Worm (Caenorhabditis elegans) whole organism, L3 larva: ENCODE results near the gene sri-61.

ENCODE experiments used
- ZK546.5 ChIP-seq: sonication (generic microtip); optimal IDR thresholded peaks from 2 replicates; lab custom pipeline; 2017; ENCODE audit warnings: missing biosample characterization, missing genetic modification characterization
- fkh-10 ChIP-seq: sonication (generic microtip); optimal IDR thresholded peaks from 2 replicates; lab custom pipeline; 2017; ENCODE audit warnings: missing biosample characterization, missing genetic modification reagents, missing genetic modification characterization
- fkh-2 ChIP-seq: fragments of 150-350 bp; optimal IDR thresholded peaks from 2 replicates; lab custom pipeline; 2014; ENCODE audit warnings: missing biosample characterization, missing genetic modification reagents, missing genetic modification characterization
- hmg-11 ChIP-seq: sonication (generic microtip); optimal IDR thresholded peaks from 2 replicates; lab custom pipeline; 2016; ENCODE audit warnings: missing genetic modification characterization, missing compliant biosample characterization
- jun-1 ChIP-seq: fragments of 150-350 bp; optimal IDR thresholded peaks from 2 replicates; lab custom pipeline; 2014; ENCODE audit warnings: missing biosample characterization, missing genetic modification reagents, missing genetic modification characterization
- mdl-1 ChIP-seq: fragments of 150-350 bp; optimal IDR thresholded peaks from 2 replicates; lab custom pipeline; 2014; ENCODE audit warnings: missing biosample characterization, missing genetic modification characterization
- snpc-4 ChIP-seq: fragments of 150-350 bp; optimal IDR thresholded peaks from 2 replicates; lab custom pipeline; 2014; ENCODE audit warnings: missing biosample characterization, missing genetic modification characterization
- unc-62 ChIP-seq: fragments of 150-350 bp; sonication (generic microtip); optimal IDR thresholded peaks from 4 replicates; lab custom pipeline; 2014; ENCODE audit warnings: missing biosample characterization, missing genetic modification reagents, missing genetic modification characterization
- zag-1 ChIP-seq: fragments of 150-350 bp; optimal IDR thresholded peaks from 2 replicates; lab custom pipeline; 2014; ENCODE audit warnings: missing biosample characterization, missing genetic modification characterization

- no peak for TF ChIP-seq snpc-4 (tag; lab: Kevin White, UChicago)
- no peak for TF ChIP-seq unc-62 (GFP tag; lab: Kevin White, UChicago)
- TF ChIP-seq ZK546.5 (tag; lab: Kevin White, UChicago) = no peak
- TF ChIP-seq fkh-2 (tag; lab: Kevin White, UChicago) = no peak
- TF ChIP-seq zag-1 (tag; lab: Kevin White, UChicago) = no peak
- TF ChIP-seq hmg-11 (tag; lab: Kevin White, UChicago) = no peak
- no peak for TF ChIP-seq mdl-1 (tag; lab: Kevin White, UChicago)
- no peak for TF ChIP-seq fkh-10 (GFP tag; lab: Kevin White, UChicago)
- no peak for TF ChIP-seq jun-1 (tag; lab: Kevin White, UChicago)
Measured at ce11 chrII:2649539-2649938, 50.6 kb downstream of the sri-61 start, which contains the start of the genes F22E5.13 and F22E5.6.
